Worm (Caenorhabditis elegans): Measurements from ENCODE around the gene try-10.

try-10 gene

DNA sequence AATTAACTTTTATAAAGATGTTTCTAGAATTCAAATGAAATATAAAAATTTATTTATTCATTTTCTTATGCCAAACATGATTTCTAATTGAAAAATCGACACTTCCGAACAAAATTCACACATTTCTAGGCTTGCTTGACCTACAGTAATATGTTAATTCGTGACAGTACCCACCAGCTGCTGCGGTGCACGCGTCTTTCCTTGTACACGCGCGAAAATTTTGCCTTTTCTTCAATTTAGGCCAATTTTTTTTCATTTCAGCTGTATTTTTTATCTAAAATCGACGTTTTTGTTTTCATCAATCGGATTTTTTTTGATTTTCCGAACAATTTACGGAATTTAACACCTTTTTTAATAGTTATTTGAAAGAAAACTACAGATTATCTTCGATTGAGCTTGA, 13.0 kb downstream of the try-10 start (continued):
- TF ChIP-seq ceh-91 (GFP tag; IDR thresholded peaks at IDR 0.05): peak; percentile 86

DNA sequence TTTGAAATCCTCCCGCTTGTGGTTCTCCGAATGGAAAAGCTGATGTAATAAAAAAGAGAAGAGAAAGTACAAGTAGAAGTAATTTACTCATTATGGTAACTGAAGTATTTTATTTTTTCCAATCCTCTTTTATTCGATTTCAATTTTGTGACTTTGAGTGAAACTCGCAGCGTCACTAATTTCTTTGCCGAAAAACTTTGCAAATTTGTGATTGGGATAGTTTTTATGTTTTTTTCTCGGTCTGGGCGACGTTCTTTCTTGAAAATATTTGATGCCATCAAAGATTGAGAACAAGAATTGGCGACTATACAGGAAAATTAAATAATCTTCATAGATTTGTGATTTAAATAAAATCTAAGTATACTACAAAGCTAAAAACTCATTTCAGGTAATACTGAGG, 13.5 kb downstream of the try-10 start, which contains the start of gene far-4:
far-4 (minus strand) TSS at position 101 of the 400 bp plus-strand sequence.
- no peak for TF ChIP-seq lin-35 (GFP tag; optimal IDR thresholded peaks at IDR 0.05)
- no peak for TF ChIP-seq aptf-3 (GFP tag; IDR thresholded peaks at IDR 0.05)
- TF ChIP-seq C17E4.6 (GFP tag; IDR thresholded peaks at IDR 0.05): no peak
- no peak for TF ChIP-seq madf-10 (tag; optimal IDR thresholded peaks at IDR 0.05)
- no peak for TF ChIP-seq nhr-27 (tag; optimal IDR thresholded peaks at IDR 0.05)
- TF ChIP-seq ztf-25 (GFP tag; IDR thresholded peaks at IDR 0.05): no peak
- TF ChIP-seq ceh-40 (GFP tag; IDR thresholded peaks at IDR 0.05): no peak
- TF ChIP-seq F55B11.4 (tag; optimal IDR thresholded peaks at IDR 0.05; ENCODE audit: borderline replicate concordance, insufficient read depth): no peak
- no peak for TF ChIP-seq efl-1 (GFP tag; optimal IDR thresholded peaks at IDR 0.05)
- no peak for TF ChIP-seq dpl-1 (GFP tag; optimal IDR thresholded peaks at IDR 0.05)
- TF ChIP-seq F57A8.1 (GFP tag; optimal IDR thresholded peaks at IDR 0.05): no peak
- TF ChIP-seq tbx-9 (tag; optimal IDR thresholded peaks at IDR 0.05; ENCODE audit: borderline replicate concordance): no peak
- no peak for TF ChIP-seq B0035.1 (tag; optimal IDR thresholded peaks at IDR 0.05)

- TF ChIP-seq B0261.1 (tag; optimal IDR thresholded peaks at IDR 0.05) (no peak), hlh-26 (GFP tag; conservative IDR thresholded peaks at IDR 0.05) (no peak), madf-8 (GFP tag; conservative IDR thresholded peaks at IDR 0.05) (no peak), repo-1 (tag; optimal IDR thresholded peaks at IDR 0.05) (no peak), ztf-25 (GFP tag; IDR thresholded peaks at IDR 0.05) (no peak), attf-5 (GFP tag; optimal IDR thresholded peaks at IDR 0.05) (no peak), F23B12.7 (tag; optimal IDR thresholded peaks at IDR 0.05; ENCODE audit: insufficient read depth) (no peak), F55B11.4 (tag; optimal IDR thresholded peaks at IDR 0.05; ENCODE audit: borderline replicate concordance, insufficient read depth) (no peak), hrde-1 (tag; optimal IDR thresholded peaks at IDR 0.05; ENCODE audit: borderline replicate concordance) (no peak), lag-1 (GFP tag; IDR thresholded peaks at IDR 0.05) (no peak), F49E8.2 (tag; optimal IDR thresholded peaks at IDR 0.05; ENCODE audit: insufficient read depth) (no peak), ZK185.1 (tag; optimal IDR thresholded peaks at IDR 0.05; ENCODE audit: poor library complexity, severe bottlenecking) (no peak), ceh-40 (GFP tag; IDR thresholded peaks at IDR 0.05) (no peak), cebp-2 (GFP tag; IDR thresholded peaks at IDR 0.05) (no peak), Y95B8A.8 (GFP tag; IDR thresholded peaks at IDR 0.05) (no peak), K12H6.12 (tag; optimal IDR thresholded peaks at IDR 0.05) (no peak)
These were observed 15.6 kb downstream of the try-10 start, which contains the start of gene far-3 for ce11 chrV:12997422-12997821. far-3 (minus strand) TSS chrV:12997522.

DNA sequence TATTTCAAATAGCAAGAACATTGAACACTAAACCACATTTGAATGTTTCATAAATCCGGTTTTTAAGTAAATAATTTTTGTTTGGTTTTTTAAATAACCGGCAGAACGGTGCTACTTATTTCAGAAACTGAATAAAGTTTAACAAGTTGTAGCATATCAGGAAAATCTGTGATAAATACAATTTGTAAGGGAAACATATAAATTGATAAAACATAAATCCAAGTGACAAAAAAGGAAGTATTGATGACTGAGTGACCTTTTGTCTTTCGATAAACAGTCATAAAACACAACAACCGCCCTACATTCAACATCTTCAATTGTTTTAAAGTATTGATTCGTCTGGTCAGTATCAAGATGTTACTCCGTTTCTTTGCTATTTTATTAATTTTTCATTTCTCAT, 17.8 kb downstream of the try-10 start, which contains the start of gene far-5:
far-5 (plus strand) TSS at position 301 of the 400 bp plus-strand sequence.
- TF ChIP-seq Y53G8AR.9 (GFP tag; conservative IDR thresholded peaks at IDR 0.05) (no peak), lin-26 (GFP tag; IDR thresholded peaks at IDR 0.05) (no peak), ceh-100 (GFP tag; IDR thresholded peaks at IDR 0.05) (no peak), fkh-3 (tag; optimal IDR thresholded peaks at IDR 0.05) (no peak), hmg-1.2 (GFP tag; IDR thresholded peaks at IDR 0.05) (no peak), mcd-1 (GFP tag; IDR thresholded peaks at IDR 0.05) (no peak), madf-8 (GFP tag; conservative IDR thresholded peaks at IDR 0.05) (no peak)

Measured in whole organism, young adult.